Worm (Caenorhabditis elegans) whole organism, midembryonic: ENCODE results near the gene F44A2.7.

ENCODE experiments used
- T22C8.4 ChIP-seq: fragments of 200-800 bp; sonication (Bioruptor generic); IDR thresholded peaks from 2 replicates; pipeline ENCODE4 v1.3.6; 2022; ENCODE audit warnings: missing genetic modification characterization, missing compliant biosample characterization
- flt-1 ChIP-seq: fragments of 200-800 bp; sonication (Bioruptor generic); IDR thresholded peaks from 2 replicates; pipeline ENCODE4 v1.3.6; 2022; ENCODE audit warnings: missing genetic modification characterization, missing compliant biosample characterization
- med-1 ChIP-seq: sonication (generic microtip); optimal IDR thresholded peaks from 2 replicates; lab custom pipeline; 2017; ENCODE audit warnings: missing genetic modification characterization, mild to moderate bottlenecking, missing compliant biosample characterization, antibody characterized with exemption, missing genetic modification reagents; ENCODE audit not compliant: insufficient read depth
- ref-1 ChIP-seq: fragments of 200-800 bp; sonication (Bioruptor generic); conservative IDR thresholded peaks from 2 replicates; pipeline ENCODE4 v1.3.6; 2022; ENCODE audit warnings: missing genetic modification reagents, missing genetic modification characterization, missing compliant biosample characterization
- tab-1 ChIP-seq: fragments of 200-800 bp; sonication (Bioruptor generic); IDR thresholded peaks from 2 replicates; pipeline ENCODE4 v1.3.6; 2022; ENCODE audit warnings: missing genetic modification characterization, missing compliant biosample characterization
- ztf-23 ChIP-seq: fragments of 200-800 bp; sonication (Bioruptor generic); IDR thresholded peaks from 2 replicates; pipeline ENCODE4 v1.3.6; 2022; ENCODE audit warnings: missing genetic modification reagents, missing genetic modification characterization, missing compliant biosample characterization
- ztf-29 ChIP-seq: fragments of 200-800 bp; sonication (Bioruptor generic); IDR thresholded peaks from 2 replicates; pipeline ENCODE4 v1.3.6; 2022; ENCODE audit warnings: missing genetic modification reagents, missing genetic modification characterization, missing compliant biosample characterization

DNA sequence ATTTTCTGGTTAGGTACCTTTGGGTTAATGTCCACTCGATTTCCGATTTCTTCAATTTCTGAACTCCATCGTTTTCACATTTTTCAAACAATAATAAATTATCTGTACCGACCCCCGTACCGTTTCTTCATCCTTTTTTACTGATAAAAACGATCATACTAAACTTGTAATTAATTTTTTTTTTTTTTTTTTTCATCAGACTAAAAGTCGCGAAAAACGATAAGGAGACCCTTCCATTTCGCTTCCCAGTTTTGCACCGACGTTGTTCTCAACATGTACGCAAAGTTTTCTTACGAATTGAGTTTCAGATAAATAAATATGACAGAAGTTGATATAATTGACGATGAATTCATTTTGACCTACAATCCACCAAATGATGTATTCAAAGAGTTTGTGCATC, at the start of gene F44A2.7:
- TF ChIP-seq flt-1 (GFP tag; lab: Robert Waterston, UW) (no peak), ztf-29 (GFP tag; lab: Robert Waterston, UW) (no peak), ref-1 (GFP tag; lab: Robert Waterston, UW) (no peak), tab-1 (no peak), med-1 (GFP tag; lab: Kevin White, UChicago) (no peak), T22C8.4 (GFP tag; lab: Robert Waterston, UW) (no peak), ztf-23 (GFP tag; lab: Robert Waterston, UW) (no peak)
